Worm (Caenorhabditis elegans) whole organism, L4 larva: ENCODE results near the gene acy-1.

ENCODE experiments used
- ceh-82 ChIP-seq: sonication (generic microtip); optimal IDR thresholded peaks from 2 replicates; lab custom pipeline; 2017; ENCODE audit warnings: missing biosample characterization, missing genetic modification characterization
- dmd-6 ChIP-seq: fragments of 200-800 bp; sonication (Bioruptor generic); IDR thresholded peaks from 2 replicates; pipeline ENCODE4 v1.3.6; 2022; ENCODE audit warnings: missing genetic modification reagents, missing genetic modification characterization, missing compliant biosample characterization
- fos-1 ChIP-seq: fragments of 150-350 bp; optimal IDR thresholded peaks from 2 replicates; lab custom pipeline; 2014; ENCODE audit warnings: missing biosample characterization, missing genetic modification characterization
- lin-13 ChIP-seq: fragments of 150-350 bp; optimal IDR thresholded peaks from 2 replicates; lab custom pipeline; 2014; ENCODE audit warnings: missing biosample characterization, missing genetic modification reagents, missing genetic modification characterization
- lsy-2 ChIP-seq, 2 experiments: fragments of 150-350 bp in 1 of 2; sonication (generic microtip) in 1 of 2; optimal IDR thresholded peaks; 2 replicates each; lab custom pipeline; 2014 to 2017; ENCODE audit warnings: missing biosample characterization in 2 of 2, missing genetic modification characterization in 2 of 2
- mdl-1 ChIP-seq, 2 experiments: fragments of 150-350 bp in 1 of 2; sonication (generic microtip) in 1 of 2; optimal IDR thresholded peaks; 2 replicates each; lab custom pipeline; 2014 to 2017; ENCODE audit warnings: missing biosample characterization in 2 of 2, missing genetic modification characterization in 2 of 2
- mes-2 ChIP-seq: sonication (generic microtip); optimal IDR thresholded peaks from 2 replicates; lab custom pipeline; 2016; ENCODE audit warnings: missing genotype, mild to moderate bottlenecking, missing genetic modification characterization, missing compliant biosample characterization; ENCODE audit not compliant: poor library complexity, severe bottlenecking
- nhr-11 ChIP-seq: fragments of 150-350 bp; optimal IDR thresholded peaks from 2 replicates; lab custom pipeline; 2014; ENCODE audit warnings: missing biosample characterization, missing genetic modification characterization
- unc-130 ChIP-seq: sonication (generic microtip); optimal IDR thresholded peaks from 2 replicates; lab custom pipeline; 2016; ENCODE audit warnings: missing genetic modification reagents, missing genetic modification characterization, missing compliant biosample characterization
- unc-62 ChIP-seq, 3 experiments: fragments of 150-350 bp in 1 of 3; sonication (generic microtip); optimal IDR thresholded peaks in 2 of 3; peaks in 1 of 3; 1 replicate in 1 of 3; 2 replicates in 2 of 3; lab custom pipeline; 2014 to 2017; ENCODE audit warnings: missing biosample characterization in 3 of 3, missing genetic modification characterization in 3 of 3, missing genetic modification reagents in 3 of 3, missing genotype in 1 of 3

- TF ChIP-seq fos-1 (tag; lab: Kevin White, UChicago) (no peak), unc-130 (GFP tag; lab: Kevin White, UChicago) (no peak), nhr-11 (no peak), mdl-1 (tag; optimal IDR thresholded peaks at IDR 0.05; lab: Kevin White, UChicago) (no peak), dmd-6 (GFP tag; lab: Robert Waterston, UW) (no peak), lin-13 (GFP tag; lab: Kevin White, UChicago) (no peak), lsy-2 (tag; optimal IDR thresholded peaks at IDR 0.05; lab: Kevin White, UChicago) (no peak), ceh-82 (tag; lab: Kevin White, UChicago) (no peak), mes-2 (no peak), unc-62 (GFP tag; optimal IDR thresholded peaks at IDR 0.05 in 1 of 2; lab: Kevin White, UChicago) (no peak), unc-62 (tag; optimal IDR thresholded peaks at IDR 0.05; lab: Kevin White, UChicago) (no peak)
Observed at ce11 chrIII:4693695-4694094, 28.2 kb upstream of the acy-1 start, which contains the start of gene T04A8.8.
